Worm (Caenorhabditis elegans) whole organism, young adult: ENCODE results near the gene F40D4.13.

ENCODE experiments used
- efl-1 ChIP-seq: fragments of 150-350 bp; optimal IDR thresholded peaks from 2 replicates; lab custom pipeline; 2014; ENCODE audit warnings: missing biosample characterization, missing genetic modification reagents, missing genetic modification characterization
- lin-40 ChIP-seq: sonication (generic microtip); optimal IDR thresholded peaks from 2 replicates; lab custom pipeline; 2016; ENCODE audit warnings: missing genetic modification characterization, mild to moderate bottlenecking, missing compliant biosample characterization, missing genotype, missing genetic modification reagents
- pbrm-1 ChIP-seq: fragments of 200-800 bp; sonication (Bioruptor generic); IDR thresholded peaks from 2 replicates; pipeline ENCODE4 v1.3.6; 2022; ENCODE audit warnings: missing genetic modification reagents, missing genetic modification characterization, missing compliant biosample characterization
- snpc-4 ChIP-seq, 5 experiments: fragments of 150-350 bp in 1 of 5; sonication (generic microtip) in 4 of 5; optimal IDR thresholded peaks; 2 replicates each; lab custom pipeline; 2014 to 2018; ENCODE audit warnings: missing genetic modification characterization in 5 of 5, missing biosample characterization in 3 of 5, antibody characterized with exemption in 2 of 5, mild to moderate bottlenecking in 2 of 5, missing compliant biosample characterization in 2 of 5, missing genotype in 2 of 5, moderate library complexity in 2 of 5, missing genetic modification reagents in 1 of 5
- unc-62 ChIP-seq: fragments of 150-350 bp; optimal IDR thresholded peaks from 2 replicates; lab custom pipeline; 2014; ENCODE audit warnings: missing biosample characterization, missing genetic modification reagents, missing genetic modification characterization

ce11 chrV:17192238-17192637, 35.2 kb upstream of the F40D4.13 start, which contains the start of gene srz-47:
- TF ChIP-seq snpc-4 (GFP tag; optimal IDR thresholded peaks at IDR 0.05; lab: Kevin White, UChicago) (no peak), snpc-4 (tag; optimal IDR thresholded peaks at IDR 0.05; lab: Kevin White, UChicago) (no peak), lin-40 (tag; lab: Kevin White, UChicago) (no peak), unc-62 (GFP tag; lab: Kevin White, UChicago) (no peak), efl-1 (GFP tag; lab: Kevin White, UChicago) (no peak), pbrm-1 (no peak)
